Fruit fly (Drosophila melanogaster) S2 (cell line): ENCODE measurements around the gene CG15170.

Experiments used
- CG8478 ChIP-seq: fragments of >200 bp; optimal IDR thresholded peaks from 2 replicates; lab custom pipeline; 2018
- CTCF ChIP-seq, 2 experiments: fragments of >200 bp; optimal IDR thresholded peaks; 2 replicates each; lab custom pipeline; 2018

Gene CG15170

DNA sequence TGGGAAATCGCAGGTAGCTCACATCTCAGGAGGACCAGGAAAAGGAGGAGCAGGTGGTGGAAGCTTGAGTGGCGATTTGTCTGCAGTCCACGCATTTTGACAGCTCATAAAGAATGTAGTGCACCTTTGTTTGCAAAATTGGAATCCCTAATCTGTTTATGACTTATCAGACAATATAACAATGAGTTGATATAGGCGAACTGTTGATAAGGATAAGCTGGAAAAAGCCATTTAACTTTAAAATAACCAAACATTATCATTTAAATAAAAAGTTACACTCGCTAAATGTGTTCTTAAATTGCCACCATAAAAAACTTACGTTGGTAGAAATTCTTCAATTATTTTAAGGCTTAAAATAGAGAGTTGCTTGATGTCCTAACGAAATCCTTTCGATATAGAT, at the start of gene CG15170:
TSS of gene CG15170 (minus strand) at position 101 of the 400 bp plus-strand sequence.
- no peak for TF ChIP-seq CTCF (optimal IDR thresholded peaks at IDR 0.05; lab: Kevin White, UChicago)
- TF ChIP-seq CG8478 (lab: Kevin White, UChicago), result no peak

DNA sequence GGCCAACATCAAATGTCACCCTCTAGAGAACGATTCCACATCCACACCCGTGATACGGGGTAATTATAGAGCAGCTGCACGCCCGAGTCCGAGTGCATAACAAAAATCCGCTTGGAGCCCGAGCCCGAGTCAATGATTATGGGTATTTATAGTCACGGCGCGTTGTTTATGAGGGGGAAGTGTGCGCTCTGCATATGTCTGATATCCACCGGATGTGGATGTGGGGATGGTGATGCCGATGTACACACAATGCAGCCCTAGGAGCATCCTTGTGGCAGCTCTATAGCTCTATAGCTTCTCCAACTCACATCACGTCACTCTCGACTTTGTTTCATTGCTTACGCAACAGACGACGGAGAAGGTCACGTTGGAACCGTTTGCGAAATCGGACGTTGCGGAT, 47.4 kb upstream of the CG15170 start:
- TF ChIP-seq CTCF (optimal IDR thresholded peaks at IDR 0.05; lab: Kevin White, UChicago), result no peak
- no peak for TF ChIP-seq CG8478 (lab: Kevin White, UChicago)

DNA sequence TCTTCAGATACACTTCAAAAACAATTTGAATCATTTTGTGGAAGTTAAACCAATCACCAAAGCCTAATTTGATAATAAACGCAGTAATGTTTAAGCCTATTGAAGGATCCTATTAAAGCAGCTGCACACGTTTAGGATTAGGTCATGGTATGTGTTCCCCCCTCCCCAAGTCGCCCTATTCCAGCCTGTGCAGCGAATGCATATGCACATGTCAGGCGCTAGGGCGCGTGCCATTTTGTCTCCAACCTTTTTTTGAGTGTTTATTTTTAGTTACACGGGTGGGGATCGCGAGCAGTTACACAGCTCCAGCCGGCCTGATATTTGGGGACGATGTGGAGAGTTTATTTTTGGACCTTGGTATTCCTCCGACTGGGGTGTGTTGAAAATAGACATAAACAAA, 47.0 kb upstream of the CG15170 start:
- TF ChIP-seq CG8478 (lab: Kevin White, UChicago) (no peak), CTCF (optimal IDR thresholded peaks at IDR 0.05; lab: Kevin White, UChicago) (no peak)

DNA sequence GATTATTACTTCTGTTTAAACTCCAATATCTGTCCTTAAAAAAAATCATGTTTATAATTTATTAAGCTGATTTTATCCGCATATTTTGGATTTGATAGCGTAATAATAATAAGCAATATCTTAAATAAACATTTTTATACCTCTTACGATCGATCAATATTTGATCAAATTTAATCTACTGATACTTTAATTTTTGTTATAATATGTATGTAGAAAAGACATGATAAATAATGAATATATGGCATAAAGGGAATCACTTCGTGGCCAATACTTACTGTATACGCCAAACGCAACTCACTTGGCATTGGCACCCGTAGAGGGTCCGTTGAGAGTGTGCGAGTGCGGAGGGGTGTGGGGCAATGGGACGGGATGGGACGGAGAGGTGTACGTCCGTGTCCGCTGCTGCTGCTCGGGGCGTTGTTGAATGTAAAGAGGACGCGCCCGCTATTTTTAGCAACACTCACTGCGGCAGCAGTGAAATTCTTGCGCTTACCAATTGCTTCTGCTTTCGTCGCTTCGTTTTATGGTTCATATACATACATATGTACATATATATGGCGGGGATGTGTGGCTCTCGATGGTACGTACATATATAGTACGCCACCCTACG, 46.2 kb upstream of the CG15170 start:
- TF ChIP-seq CTCF (optimal IDR thresholded peaks at IDR 0.05; lab: Kevin White, UChicago) (no peak), CG8478 (lab: Kevin White, UChicago) (no peak)

DNA sequence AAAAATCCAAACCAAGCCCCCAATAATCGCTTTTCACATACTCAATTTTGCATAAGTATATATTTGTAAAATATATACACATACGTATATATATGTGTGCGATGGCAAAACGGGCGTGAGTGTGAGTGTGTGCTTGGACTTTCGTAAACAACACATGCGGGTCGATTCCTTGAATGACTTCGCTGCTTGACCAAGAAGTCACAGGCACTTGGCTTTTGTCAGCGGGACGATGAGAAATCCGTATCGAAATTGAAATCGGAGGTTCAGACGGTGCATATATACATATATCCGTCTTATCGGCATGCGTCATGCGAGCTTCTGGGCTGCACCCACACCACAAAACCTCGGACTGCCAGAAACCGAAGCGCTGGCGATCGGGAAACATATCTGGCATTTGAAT, 45.0 kb upstream of the CG15170 start:
- TF ChIP-seq CG8478 (lab: Kevin White, UChicago) (no peak), CTCF (optimal IDR thresholded peaks at IDR 0.05; lab: Kevin White, UChicago) (no peak)

DNA sequence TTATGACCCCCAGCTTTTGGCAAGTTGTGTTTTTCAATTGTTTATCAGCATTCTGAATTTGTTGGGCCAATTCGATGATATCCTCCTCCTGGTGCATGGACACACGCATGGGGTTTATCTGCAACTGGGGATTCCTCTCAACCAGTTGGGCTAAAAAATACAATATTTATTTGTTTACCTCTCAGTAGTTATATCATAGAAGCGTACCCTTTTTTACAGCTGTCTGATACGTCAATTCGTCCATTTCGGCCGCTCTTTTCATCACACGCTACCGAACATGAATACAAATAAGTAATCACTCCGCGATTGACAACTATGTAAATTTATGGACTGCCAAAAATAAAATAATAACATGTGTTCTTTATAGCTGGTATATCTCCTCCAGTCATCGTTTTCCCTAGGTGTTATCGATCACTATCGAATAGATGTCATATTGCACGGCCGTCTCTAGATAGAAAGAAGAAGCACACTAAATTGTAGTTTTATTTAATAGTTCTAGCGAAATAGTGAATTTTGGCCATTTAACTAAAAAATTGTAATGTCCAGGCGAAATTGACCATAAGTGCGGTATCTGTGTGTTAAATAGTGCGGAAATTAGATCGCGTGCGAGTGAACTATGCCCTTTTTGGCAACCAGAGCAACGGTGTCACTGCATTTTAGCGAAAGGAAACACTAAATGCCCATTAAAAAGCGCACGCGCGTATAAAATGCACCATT, 44.3 kb upstream of the CG15170 start, which contains the start of the genes mib2 and CG31800:
TSS of gene mib2 (plus strand) at position 232 of the 717 bp plus-strand sequence.
TSS of gene CG31800 (minus strand) at position 364 of the 717 bp plus-strand sequence.
- TF ChIP-seq CG8478 (lab: Kevin White, UChicago), result no peak
- no peak for TF ChIP-seq CTCF (optimal IDR thresholded peaks at IDR 0.05; lab: Kevin White, UChicago)

DNA sequence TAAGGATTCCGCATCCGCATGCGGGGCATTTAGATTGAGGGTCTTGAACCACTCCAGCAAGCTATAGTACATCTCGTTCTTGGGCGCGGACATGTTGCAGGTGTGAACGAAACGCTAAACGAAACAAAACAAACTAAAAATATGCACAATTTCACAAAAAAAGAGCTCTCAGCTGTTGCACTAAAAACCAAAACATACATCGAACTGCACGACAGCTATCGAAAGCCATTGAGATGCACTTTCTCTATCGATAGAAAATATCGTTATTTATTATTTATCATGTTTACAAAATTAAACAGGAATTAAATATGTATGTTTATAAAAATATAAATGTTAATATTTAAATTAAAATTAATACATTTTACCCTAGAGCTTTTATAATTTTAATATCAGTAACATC, 43.3 kb upstream of the CG15170 start, which contains the start of gene hook:
TSS of gene hook (minus strand) at position 211 of the 400 bp plus-strand sequence.
- TF ChIP-seq CG8478 (lab: Kevin White, UChicago) (no peak), CTCF (optimal IDR thresholded peaks at IDR 0.05; lab: Kevin White, UChicago) (no peak)

DNA sequence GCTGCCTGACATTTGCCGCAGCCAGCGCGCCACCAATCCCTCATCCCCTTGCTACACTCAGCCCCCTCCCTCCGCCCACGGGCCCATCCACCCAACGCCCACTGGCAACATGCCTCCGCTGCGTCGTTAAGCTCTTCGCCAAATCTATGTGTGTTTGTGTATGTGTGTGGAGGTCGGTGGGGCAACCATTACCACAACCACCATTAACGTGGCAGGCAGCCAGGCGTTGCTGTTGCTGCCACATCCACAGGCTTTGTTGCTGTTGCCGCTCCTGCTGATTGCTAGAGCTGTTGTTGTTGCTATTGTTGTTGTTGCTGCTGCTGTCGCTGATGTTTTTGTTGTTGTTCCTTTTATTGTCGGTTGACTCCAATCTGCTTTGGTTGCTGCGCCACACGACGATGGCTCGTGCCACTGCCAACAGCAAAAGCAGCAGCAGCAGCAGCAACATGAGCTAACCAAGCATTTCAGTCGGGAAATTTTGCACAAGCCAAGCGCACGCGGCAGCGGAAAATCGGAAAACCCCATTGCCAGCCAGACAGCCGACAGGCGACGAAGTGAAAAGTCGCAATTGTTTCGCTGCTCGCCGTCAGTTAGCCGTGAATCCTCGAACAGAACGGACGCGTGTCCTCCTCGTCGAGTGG, 37.3 kb upstream of the CG15170 start, which contains the start of gene Sidpn:
TSS of gene Sidpn (plus strand) at position 465 of the 641 bp plus-strand sequence.
- TF ChIP-seq CG8478 (lab: Kevin White, UChicago) (no peak), CTCF (optimal IDR thresholded peaks at IDR 0.05; lab: Kevin White, UChicago) (no peak)

DNA sequence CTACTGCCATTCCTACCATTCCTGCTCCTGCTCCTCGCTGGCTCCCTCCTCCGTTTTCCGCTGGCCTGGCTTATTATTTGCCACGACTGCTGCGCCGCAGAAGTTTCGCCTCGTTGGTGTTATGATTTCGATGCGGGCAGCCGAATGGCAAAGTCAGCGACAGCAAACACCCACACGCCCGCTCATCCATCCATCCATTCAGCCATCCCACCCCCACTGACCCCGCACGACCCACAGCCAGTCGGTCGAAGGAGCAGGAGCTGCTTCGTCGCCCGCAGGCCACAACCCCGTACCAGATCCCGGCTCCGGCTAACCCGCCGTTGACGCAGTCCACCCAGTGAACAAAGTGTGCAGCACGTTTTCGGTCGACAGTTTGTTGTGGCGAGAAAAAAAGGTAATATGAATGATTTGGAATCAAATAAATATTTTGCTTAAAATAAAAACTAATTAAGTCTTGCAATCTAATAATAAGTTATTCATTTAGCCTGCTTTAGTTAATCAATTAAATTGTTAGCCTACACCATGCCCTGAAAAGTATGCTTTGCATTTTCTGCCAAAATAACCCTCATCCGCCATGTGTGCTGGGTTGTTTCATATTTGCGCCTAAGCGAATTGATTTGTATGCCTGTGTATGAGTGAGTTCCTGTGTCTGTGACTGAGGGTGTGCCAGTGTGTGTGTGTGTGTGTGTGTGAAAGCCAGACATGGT, 36.6 kb upstream of the CG15170 start:
- TF ChIP-seq CTCF (optimal IDR thresholded peaks at IDR 0.05; lab: Kevin White, UChicago) (no peak), CG8478 (lab: Kevin White, UChicago) (no peak)

DNA sequence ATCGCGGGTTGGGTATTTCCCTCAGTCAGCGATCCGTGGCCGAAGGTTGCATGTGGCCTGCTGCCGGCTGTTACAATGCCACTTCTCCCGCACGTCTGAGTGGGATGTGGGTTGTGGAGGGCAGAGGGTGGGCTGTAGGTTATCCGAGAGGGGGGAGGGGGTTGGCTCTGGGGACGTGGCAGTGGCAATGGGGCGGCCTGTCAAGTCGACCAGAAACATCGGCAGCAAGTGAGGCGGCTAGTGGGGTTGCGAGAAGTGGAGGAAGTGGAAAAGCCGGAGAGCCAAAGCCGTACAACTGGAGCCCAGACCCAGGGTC, 34.7 kb upstream of the CG15170 start:
- TF ChIP-seq CG8478 (lab: Kevin White, UChicago) (no peak), CTCF (optimal IDR thresholded peaks at IDR 0.05; lab: Kevin White, UChicago) (no peak)

DNA sequence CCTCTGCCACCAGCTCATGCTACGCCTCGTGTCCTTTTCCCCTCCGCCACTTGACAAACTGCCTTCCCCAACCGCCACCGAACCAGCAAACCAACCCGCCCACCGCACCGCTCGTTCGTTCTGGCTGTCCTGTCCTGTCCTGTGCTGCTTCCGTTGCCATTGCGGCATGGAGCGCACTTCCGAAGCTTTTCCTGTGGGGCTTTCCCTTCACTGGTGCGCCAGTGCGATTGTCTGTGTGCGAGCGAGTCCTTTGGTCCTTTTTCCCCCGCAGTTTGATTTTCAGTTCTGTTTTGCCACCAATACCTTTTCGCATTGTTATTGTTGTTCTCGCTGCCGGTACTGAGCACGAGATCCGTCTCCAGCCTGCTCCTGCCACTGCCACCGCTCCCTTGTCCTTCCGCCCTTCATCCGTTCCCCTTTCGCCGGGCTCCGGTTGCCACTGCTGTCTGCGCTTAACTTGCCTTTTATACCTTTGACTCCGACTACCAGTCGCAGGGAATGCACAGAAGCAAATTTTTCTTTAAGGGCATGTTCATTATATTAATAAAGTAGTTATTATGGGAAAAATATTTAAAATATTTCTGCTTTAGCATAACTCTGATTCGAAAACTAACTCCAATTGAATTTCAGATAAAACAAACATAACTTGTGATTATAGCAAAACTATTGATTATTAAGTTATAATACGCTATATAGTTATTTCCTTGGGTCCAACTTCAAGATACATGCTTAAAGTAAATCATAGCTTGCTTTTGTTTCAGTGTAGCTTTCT, 34.1 kb upstream of the CG15170 start:
- TF ChIP-seq CTCF (optimal IDR thresholded peaks at IDR 0.05; lab: Kevin White, UChicago), result no peak
- no peak for TF ChIP-seq CG8478 (lab: Kevin White, UChicago)

DNA sequence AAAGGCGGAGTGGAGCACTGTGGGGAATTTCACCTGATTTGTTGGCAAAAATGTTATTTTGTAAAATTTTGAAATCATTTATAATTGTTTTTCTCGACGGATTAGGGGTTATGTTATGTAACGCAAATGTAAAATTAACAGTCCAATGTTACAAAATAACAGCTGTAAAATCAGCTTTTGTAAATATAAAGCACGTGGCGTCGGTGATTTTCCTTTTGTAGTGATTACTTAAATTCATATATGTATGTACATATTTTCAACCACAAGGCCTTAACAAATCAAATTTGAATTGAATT, 32.1 kb upstream of the CG15170 start, which contains the start of gene CG15172:
TSS of gene CG15172 (plus strand) at position 197 of the 296 bp plus-strand sequence.
- TF ChIP-seq CTCF (optimal IDR thresholded peaks at IDR 0.05; lab: Kevin White, UChicago) (no peak), CG8478 (lab: Kevin White, UChicago) (no peak)

DNA sequence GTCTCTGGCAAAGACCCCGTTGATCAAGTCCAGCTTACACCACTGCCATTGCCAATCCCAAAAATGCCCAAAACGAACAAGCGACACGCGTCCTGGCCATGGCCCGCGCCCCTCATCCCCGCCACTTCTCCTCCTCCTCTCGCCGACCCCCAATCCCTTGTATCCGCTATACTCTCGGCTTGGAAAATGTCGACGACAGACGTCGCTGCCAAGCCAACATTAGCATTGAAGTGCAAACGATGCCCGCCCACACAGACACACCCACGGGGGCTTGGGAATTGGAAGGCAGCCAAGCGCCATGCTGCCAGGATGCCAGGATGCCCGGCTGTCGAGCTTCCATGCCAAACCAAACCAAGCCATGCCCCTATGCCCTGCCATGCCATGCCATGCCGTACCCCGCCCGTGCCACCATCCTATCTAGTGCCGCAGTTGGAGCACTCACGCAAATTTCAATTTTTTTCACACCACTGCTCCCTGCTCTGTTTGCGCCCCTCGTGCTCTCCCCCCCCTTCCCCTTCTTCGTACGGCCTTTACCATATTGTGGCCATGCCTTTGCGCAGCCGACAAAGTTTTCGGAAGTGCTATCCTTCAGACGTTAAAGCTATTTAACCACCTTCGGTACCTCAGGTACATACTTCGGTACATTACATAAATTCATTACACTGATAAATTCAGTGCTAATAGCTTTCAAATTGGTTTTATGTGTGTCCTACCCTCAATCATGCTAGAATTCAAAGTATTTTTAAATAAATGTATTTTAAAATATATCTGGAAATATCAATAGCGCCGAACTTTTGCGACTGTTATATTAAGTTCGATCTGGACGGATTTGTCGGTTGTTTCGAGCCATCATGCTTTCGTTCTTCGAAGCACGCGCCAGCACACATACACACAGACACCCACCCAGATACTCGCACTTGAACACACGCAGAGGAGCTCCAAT, 31.5 kb upstream of the CG15170 start:
- TF ChIP-seq CTCF (optimal IDR thresholded peaks at IDR 0.05; lab: Kevin White, UChicago) (no peak), CG8478 (lab: Kevin White, UChicago) (no peak)
